Worm (Caenorhabditis elegans): ENCODE measurements around the gene spe-39.

- TF ChIP-seq klf-2 (GFP tag; conservative IDR thresholded peaks at IDR 0.05) = no peak
- no peak for TF ChIP-seq tab-1 (GFP tag; IDR thresholded peaks at IDR 0.05)
- no peak for TF ChIP-seq ref-1 (GFP tag; conservative IDR thresholded peaks at IDR 0.05)
- no peak for TF ChIP-seq T22C8.4 (GFP tag; IDR thresholded peaks at IDR 0.05)
Observed at ce11 chrV:6780166-6780565, 5.1 kb upstream of the spe-39 start, which contains the start of gene ZC404.15.
